Fruit fly (Drosophila melanogaster) whole organism, embryonic: ENCODE measurements around the gene CG43137.

Experiments
- CG10321 ChIP-seq: fragments of 200-800 bp; sonication (Bioruptor generic); IDR thresholded peaks from 2 replicates; pipeline ENCODE4 v1.3.6; 2022; ENCODE audit warnings: missing biosample characterization, missing genetic modification characterization
- CG11504 ChIP-seq: fragments of 200-800 bp; sonication (Bioruptor generic); optimal IDR thresholded peaks from 3 replicates; lab custom pipeline; 2019; ENCODE audit warnings: missing biosample characterization, mild to moderate bottlenecking, missing genetic modification characterization, moderate library complexity
- CG12659 ChIP-seq: fragments of 200-800 bp; sonication (Bioruptor generic); optimal IDR thresholded peaks from 3 replicates; lab custom pipeline; 2017; ENCODE audit warnings: mild to moderate bottlenecking, missing biosample characterization, missing genetic modification reagents, missing genetic modification characterization
- CG15073 ChIP-seq: fragments of 200-800 bp; sonication (Bioruptor generic); optimal IDR thresholded peaks from 2 replicates; lab custom pipeline; 2016; ENCODE audit warnings: missing biosample characterization, missing genetic modification characterization
- CG15269 ChIP-seq: fragments of 200-800 bp; sonication (Bioruptor generic); optimal IDR thresholded peaks from 2 replicates; lab custom pipeline; 2018; ENCODE audit warnings: missing biosample characterization, mild to moderate bottlenecking, missing genetic modification characterization, moderate library complexity
- CG1792 ChIP-seq: fragments of 200-800 bp; sonication (Bioruptor generic); optimal IDR thresholded peaks from 2 replicates; lab custom pipeline; 2016; ENCODE audit warnings: missing biosample characterization, missing genetic modification characterization
- CG18599 ChIP-seq: fragments of 200-800 bp; sonication (Bioruptor generic); optimal IDR thresholded peaks from 3 replicates; lab custom pipeline; 2017; ENCODE audit warnings: missing biosample characterization, missing genetic modification characterization, mild to moderate bottlenecking, moderate library complexity, missing genetic modification reagents
- CG2120 ChIP-seq: fragments of 200-800 bp; sonication (Bioruptor generic); optimal IDR thresholded peaks from 3 replicates; lab custom pipeline; 2016; ENCODE audit warnings: missing biosample characterization, missing genetic modification characterization
- CG2712 ChIP-seq: fragments of 200-800 bp; optimal IDR thresholded peaks from 3 replicates; lab custom pipeline; 2019; ENCODE audit warnings: missing biosample characterization, mild to moderate bottlenecking, missing genetic modification characterization, moderate library complexity
- CG33557 ChIP-seq: fragments of 200-800 bp; sonication (Bioruptor generic); optimal IDR thresholded peaks from 2 replicates; lab custom pipeline; 2019; ENCODE audit warnings: missing biosample characterization, mild to moderate bottlenecking, missing genetic modification characterization, moderate library complexity
- CG3726 ChIP-seq: fragments of 200-800 bp; sonication (Bioruptor generic); IDR thresholded peaks from 3 replicates; pipeline ENCODE4, ENCODE4 v1.3.6; 2022; ENCODE audit warnings: missing biosample characterization, missing genetic modification characterization
- CG6683 ChIP-seq: fragments of 200-800 bp; sonication (Bioruptor generic); optimal IDR thresholded peaks from 2 replicates; lab custom pipeline; 2017; ENCODE audit warnings: missing biosample characterization, mild to moderate bottlenecking, missing genetic modification characterization, missing genetic modification reagents
- CG8290 ChIP-seq, 3 experiments: fragments of 200-800 bp; sonication (Bioruptor generic); optimal IDR thresholded peaks; 2 replicates each; lab custom pipeline; 2016 to 2019; ENCODE audit warnings: missing biosample characterization in 3 of 3, missing genetic modification characterization in 3 of 3, mild to moderate bottlenecking in 2 of 3, moderate library complexity in 1 of 3
- CG9437 ChIP-seq: fragments of 200-800 bp; sonication (Bioruptor generic); optimal IDR thresholded peaks from 2 replicates; lab custom pipeline; 2018; ENCODE audit warnings: missing biosample characterization, mild to moderate bottlenecking, missing genetic modification characterization
- CG9932 ChIP-seq: fragments of 200-800 bp; sonication (Bioruptor generic); IDR thresholded peaks from 2 replicates; pipeline ENCODE4 v1.3.6; 2022; ENCODE audit warnings: missing biosample characterization, missing genetic modification characterization
- CTCF ChIP-seq: fragments of 200-800 bp; sonication (Bioruptor generic); optimal IDR thresholded peaks from 2 replicates; lab custom pipeline; 2017; ENCODE audit warnings: missing biosample characterization, mild to moderate bottlenecking, missing genetic modification characterization, moderate library complexity
- CrebB ChIP-seq: fragments of 200-800 bp; sonication (Bioruptor generic); optimal IDR thresholded peaks from 3 replicates; lab custom pipeline; 2018; ENCODE audit warnings: missing biosample characterization, mild to moderate bottlenecking, missing genetic modification characterization
- E2f1 ChIP-seq: fragments of 200-800 bp; sonication (Bioruptor generic); IDR thresholded peaks from 2 replicates; pipeline ENCODE4 v1.3.6; 2022; ENCODE audit warnings: missing biosample characterization, missing genetic modification characterization
- Hmr ChIP-seq: fragments of 200-800 bp; sonication (Bioruptor generic); optimal IDR thresholded peaks from 3 replicates; lab custom pipeline; 2017; ENCODE audit warnings: mild to moderate bottlenecking, missing biosample characterization, missing genetic modification reagents, missing genetic modification characterization
- Med ChIP-seq: fragments of 200-800 bp; sonication (Bioruptor generic); peaks from one replicate; lab custom pipeline; 2016; ENCODE audit warnings: missing biosample characterization, missing genetic modification characterization, mild to moderate bottlenecking, inconsistent platforms, moderate library complexity
- Meics ChIP-seq: fragments of 200-800 bp; sonication (Bioruptor generic); optimal IDR thresholded peaks from 2 replicates; lab custom pipeline; 2017; ENCODE audit warnings: missing biosample characterization, mild to moderate bottlenecking, missing genetic modification characterization
- Myb ChIP-seq: fragments of 200-800 bp; sonication (Bioruptor generic); optimal IDR thresholded peaks from 2 replicates; lab custom pipeline; 2016; ENCODE audit warnings: missing biosample characterization, missing genetic modification characterization
- abd-A ChIP-seq: fragments of 200-800 bp; sonication (Bioruptor generic); optimal IDR thresholded peaks from 3 replicates; lab custom pipeline; 2019; ENCODE audit warnings: missing biosample characterization, mild to moderate bottlenecking, missing genetic modification characterization, moderate library complexity
- bsh ChIP-seq, 2 experiments: fragments of 200-800 bp; sonication (Bioruptor generic); optimal IDR thresholded peaks; 2 replicates each; lab custom pipeline; 2017 to 2018; ENCODE audit warnings: mild to moderate bottlenecking in 2 of 2, missing biosample characterization in 2 of 2, missing genetic modification characterization in 2 of 2, moderate library complexity in 1 of 2
- caup ChIP-seq: fragments of 200-800 bp; sonication (Bioruptor generic); optimal IDR thresholded peaks from 3 replicates; lab custom pipeline; 2017; ENCODE audit warnings: missing biosample characterization, mild to moderate bottlenecking, missing genetic modification characterization, moderate library complexity; ENCODE audit not compliant: severe bottlenecking
- dmrt99B ChIP-seq: fragments of 200-800 bp; sonication (Bioruptor generic); optimal IDR thresholded peaks from 2 replicates; lab custom pipeline; 2018; ENCODE audit warnings: missing biosample characterization, mild to moderate bottlenecking, missing genetic modification characterization, moderate library complexity
- ftz-f1 ChIP-seq: fragments of 200-800 bp; sonication (Bioruptor generic); optimal IDR thresholded peaks from 2 replicates; lab custom pipeline; 2016; ENCODE audit warnings: missing biosample characterization, missing genetic modification characterization
- fu2 ChIP-seq: fragments of 200-800 bp; sonication (Bioruptor generic); optimal IDR thresholded peaks from 2 replicates; lab custom pipeline; 2016; ENCODE audit warnings: missing biosample characterization, missing genetic modification characterization
- gcm ChIP-seq: fragments of 200-800 bp; sonication (Bioruptor generic); optimal IDR thresholded peaks from 2 replicates; lab custom pipeline; 2019; ENCODE audit warnings: missing biosample characterization, mild to moderate bottlenecking, missing genetic modification characterization, moderate library complexity
- lbe ChIP-seq: fragments of 200-800 bp; sonication (Bioruptor generic); optimal IDR thresholded peaks from 2 replicates; lab custom pipeline; 2016; ENCODE audit warnings: missing biosample characterization, mild to moderate bottlenecking, missing genetic modification characterization
- lmd ChIP-seq: fragments of 200-800 bp; sonication (Bioruptor generic); IDR thresholded peaks from 2 replicates; pipeline ENCODE4 v1.3.6; 2022; ENCODE audit warnings: missing biosample characterization, missing genetic modification characterization
- mam ChIP-seq: fragments of 200-800 bp; sonication (Bioruptor generic); optimal IDR thresholded peaks from 3 replicates; lab custom pipeline; 2016; ENCODE audit warnings: missing biosample characterization, missing genetic modification characterization
- nau ChIP-seq: fragments of 200-800 bp; sonication (Bioruptor generic); optimal IDR thresholded peaks from 3 replicates; lab custom pipeline; 2017; ENCODE audit warnings: missing biosample characterization, mild to moderate bottlenecking, missing genetic modification characterization, missing genetic modification reagents
- nerfin-2 ChIP-seq: fragments of 200-800 bp; sonication (Bioruptor generic); IDR thresholded peaks from 2 replicates; pipeline ENCODE4 v1.3.6; 2022; ENCODE audit warnings: missing biosample characterization, missing genetic modification characterization; ENCODE audit not compliant: partially characterized antibody
- odd ChIP-seq: fragments of 200-800 bp; sonication (Bioruptor generic); optimal IDR thresholded peaks from 2 replicates; lab custom pipeline; 2017; ENCODE audit warnings: missing biosample characterization, mild to moderate bottlenecking, missing genetic modification characterization
- pnt ChIP-seq: fragments of 200-800 bp; sonication (Bioruptor generic); optimal IDR thresholded peaks from 3 replicates; lab custom pipeline; 2016; ENCODE audit warnings: missing biosample characterization, missing genetic modification characterization
- prd ChIP-seq, 3 experiments: fragments of >200 bp in 2 of 3; fragments of 200-800 bp in 1 of 3; sonication (Bioruptor generic) in 1 of 3; optimal IDR thresholded peaks in 2 of 3; IDR thresholded peaks in 1 of 3; 2 replicates in 2 of 3; 3 replicates in 1 of 3; pipeline versions ENCODE4 v1.3.6 to Lab custom; 2017 to 2022; ENCODE audit warnings: missing biosample characterization in 1 of 3, missing genetic modification characterization in 1 of 3
- rib ChIP-seq: fragments of 200-800 bp; sonication (Bioruptor generic); IDR thresholded peaks from 2 replicates; pipeline ENCODE4 v1.3.6; 2022; ENCODE audit warnings: missing biosample characterization, missing genetic modification characterization
- sc ChIP-seq, 3 experiments: fragments of >200 bp in 2 of 3; fragments of 200-800 bp in 1 of 3; sonication (Bioruptor generic) in 1 of 3; optimal IDR thresholded peaks; 2 replicates in 2 of 3; 3 replicates in 1 of 3; lab custom pipeline; 2017; ENCODE audit warnings: mild to moderate bottlenecking in 1 of 3, missing biosample characterization in 1 of 3, missing genetic modification characterization in 1 of 3, missing genetic modification reagents in 1 of 3
- slbo ChIP-seq: fragments of 200-800 bp; sonication (Bioruptor generic); IDR thresholded peaks from 2 replicates; pipeline ENCODE4 v1.3.6; 2022; ENCODE audit warnings: missing biosample characterization, missing genetic modification characterization
- ttk ChIP-seq: fragments of 200-800 bp; sonication (Bioruptor generic); IDR thresholded peaks from 2 replicates; pipeline ENCODE4 v2.1.2; 2022; ENCODE audit warnings: missing biosample characterization, missing genetic modification characterization

CG43137 gene

dm6 chrX:5866095-5866494 is 1.1 kb upstream of the CG43137 start (continued):
- no peak for TF ChIP-seq caup (GFP tag; lab: Kevin White, UChicago)
- no peak for TF ChIP-seq CrebB (tag; lab: Kevin White, UChicago)
- TF ChIP-seq nau (GFP tag; lab: Kevin White, UChicago), result no peak
- peak; percentile 1 for TF ChIP-seq CG2712 (tag; lab: Kevin White, UChicago)
- no peak for TF ChIP-seq sc (optimal IDR thresholded peaks at IDR 0.05; lab: Kevin White, UChicago)
- TF ChIP-seq sc (GFP tag; optimal IDR thresholded peaks at IDR 0.05; lab: Kevin White, UChicago), result no peak
- TF ChIP-seq Meics (GFP tag; lab: Kevin White, UChicago), result peak; percentile 13
- TF ChIP-seq prd (optimal IDR thresholded peaks at IDR 0.05; lab: Kevin White, UChicago), result no peak
- peak; percentile 40; the same call in 1 of the 3 replicates for TF ChIP-seq prd (GFP tag; IDR thresholded peaks at IDR 0.05; lab: Robert Waterston, UW)
- no peak for TF ChIP-seq odd (GFP tag; lab: Kevin White, UChicago)
- peak; percentile 40 for TF ChIP-seq CG2120 (GFP tag; lab: Kevin White, UChicago)
- no peak for TF ChIP-seq CG33557 (GFP tag; lab: Kevin White, UChicago)
- peak; percentile 39 for TF ChIP-seq dmrt99B (tag; lab: Kevin White, UChicago)
- TF ChIP-seq CG15269, result peak; percentile 19
- TF ChIP-seq CG8290 (GFP tag; optimal IDR thresholded peaks at IDR 0.05; lab: Kevin White, UChicago), result no peak
- peak in 1 of 2 experiments; percentile 73 for TF ChIP-seq CG8290 (tag; optimal IDR thresholded peaks at IDR 0.05; lab: Kevin White, UChicago)
- peak; percentile 23 for TF ChIP-seq pnt (GFP tag; lab: Kevin White, UChicago)
- 0 out of 3 replicates have a peak, but pooled peaks have one; percentile 61 for TF ChIP-seq CG3726 (GFP tag; lab: Robert Waterston, UW)
- 0 out of 2 replicates have a peak, but pooled peaks have one; percentile 9 for TF ChIP-seq lmd (GFP tag; lab: Robert Waterston, UW)
- peak; percentile 62 for TF ChIP-seq CG18599
- TF ChIP-seq CG12659 (GFP tag; lab: Kevin White, UChicago), result no peak
- peak; percentile 2 for TF ChIP-seq mam (GFP tag; lab: Kevin White, UChicago)
- TF ChIP-seq rib (GFP tag; lab: Robert Waterston, UW), result no peak
- TF ChIP-seq CG9437 (GFP tag; lab: Kevin White, UChicago), result no peak
- TF ChIP-seq Myb (GFP tag; lab: Kevin White, UChicago), result peak; percentile 16
- TF ChIP-seq Med (GFP tag; lab: Kevin White, UChicago), result peak; percentile 73
- peak; percentile 42 for TF ChIP-seq CG11504 (tag; lab: Kevin White, UChicago)
- peak; percentile 36; the same call in 1 of the 2 replicates for TF ChIP-seq E2f1 (GFP tag; lab: Robert Waterston, UW)
- TF ChIP-seq Hmr (GFP tag; lab: Kevin White, UChicago), result peak; percentile 23
- TF ChIP-seq CG9932 (GFP tag; lab: Robert Waterston, UW), result peak; percentile 27; the same call in 1 of the 2 replicates
- peak; percentile 50 for TF ChIP-seq slbo (GFP tag; lab: Robert Waterston, UW)
- no peak for TF ChIP-seq CG15073 (GFP tag; lab: Kevin White, UChicago)
- no peak for TF ChIP-seq nerfin-2 (GFP tag; lab: Robert Waterston, UW)
- TF ChIP-seq gcm (GFP tag; lab: Kevin White, UChicago), result peak; percentile 22
- TF ChIP-seq bsh (GFP tag; optimal IDR thresholded peaks at IDR 0.05; lab: Kevin White, UChicago), result no peak

DNA sequence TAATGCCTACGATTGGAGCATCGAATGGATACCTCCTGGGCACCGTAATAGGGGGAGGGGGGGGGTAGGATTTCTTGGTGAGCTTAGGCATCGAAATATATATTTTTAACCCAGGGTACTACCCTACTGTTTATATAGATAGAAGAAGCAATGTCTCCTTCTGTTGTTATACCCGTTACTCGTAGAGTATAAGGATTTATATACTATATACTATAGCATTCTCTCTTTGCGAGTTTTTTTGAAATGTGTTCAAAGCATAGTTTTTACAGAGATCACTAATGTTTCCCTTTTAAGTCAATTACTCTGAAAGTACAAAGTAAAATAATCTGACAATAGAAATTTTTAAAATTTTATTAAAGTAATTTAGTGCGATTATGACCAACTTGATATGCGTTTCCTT is 11.5 kb downstream of the CG43137 start, which contains the start of gene CG43136:
Gene CG43136, plus strand, starts transcription at position 301 of the 400 bp plus-strand sequence.
- TF ChIP-seq fu2 (GFP tag; lab: Kevin White, UChicago) (no peak), ttk (no peak), lbe (no peak), ftz-f1 (GFP tag; lab: Kevin White, UChicago) (no peak), CG6683 (GFP tag; lab: Kevin White, UChicago) (no peak), CTCF (GFP tag; lab: Kevin White, UChicago) (no peak), abd-A (tag; lab: Kevin White, UChicago) (no peak), CG1792 (GFP tag; lab: Kevin White, UChicago) (no peak), CG10321 (GFP tag; lab: Robert Waterston, UW) (no peak)
- TF ChIP-seq, all 482 proteins: peak for 0
